Worm (Caenorhabditis elegans) whole organism, L4 larva: Measurements from ENCODE around the gene C06A12.8.

Experiments
- D1046.2 ChIP-seq: fragments of 200-800 bp; sonication (Bioruptor generic); IDR thresholded peaks from 2 replicates; pipeline ENCODE4 v1.3.6; 2022; ENCODE audit warnings: missing genetic modification characterization, missing compliant biosample characterization
- F26F4.8 ChIP-seq: fragments of 200-800 bp; sonication (Bioruptor generic); conservative IDR thresholded peaks from 2 replicates; pipeline ENCODE4 v1.3.6; 2022; ENCODE audit warnings: missing genetic modification characterization, missing compliant biosample characterization
- T20F7.1 ChIP-seq: fragments of 200-800 bp; sonication (Bioruptor generic); optimal IDR thresholded peaks from 2 replicates; lab custom pipeline; 2018; ENCODE audit warnings: mild to moderate bottlenecking, missing genetic modification characterization, missing compliant biosample characterization
- Y105C5A.15 ChIP-seq: fragments of 200-800 bp; sonication (Bioruptor generic); IDR thresholded peaks from 2 replicates; pipeline ENCODE4 v1.3.6; 2022; ENCODE audit warnings: missing genetic modification characterization, missing compliant biosample characterization
- Y5F2A.4 ChIP-seq: fragments of 200-800 bp; sonication (Bioruptor generic); optimal IDR thresholded peaks from 2 replicates; lab custom pipeline; 2018; ENCODE audit warnings: mild to moderate bottlenecking, missing genetic modification characterization, missing compliant biosample characterization
- aha-1 ChIP-seq: fragments of 150-350 bp; peaks from one replicate; lab custom pipeline; 2014; ENCODE audit warnings: missing biosample characterization, missing genetic modification characterization
- attf-4 ChIP-seq: sonication (generic microtip); optimal IDR thresholded peaks from 3 replicates; lab custom pipeline; 2017; ENCODE audit warnings: missing biosample characterization, missing genetic modification characterization
- daf-16 ChIP-seq, 3 experiments: sonication (generic microtip); optimal IDR thresholded peaks; 2 replicates each; lab custom pipeline; 2016 to 2017; ENCODE audit warnings: missing genetic modification characterization in 3 of 3, missing genetic modification reagents in 3 of 3, mild to moderate bottlenecking in 2 of 3, missing compliant biosample characterization in 2 of 3, missing biosample characterization in 1 of 3, moderate library complexity in 1 of 3
- dpl-1 ChIP-seq: fragments of 150-350 bp; optimal IDR thresholded peaks from 2 replicates; lab custom pipeline; 2014; ENCODE audit warnings: missing biosample characterization, missing genetic modification reagents, missing genetic modification characterization
- duxl-1 ChIP-seq: sonication (generic microtip); optimal IDR thresholded peaks from 2 replicates; lab custom pipeline; 2016; ENCODE audit warnings: mild to moderate bottlenecking, missing genetic modification characterization, moderate library complexity, missing compliant biosample characterization; ENCODE audit not compliant: poor library complexity
- dve-1 ChIP-seq: sonication (generic microtip); optimal IDR thresholded peaks from 2 replicates; lab custom pipeline; 2017; ENCODE audit warnings: antibody characterized with exemption, mild to moderate bottlenecking, missing genetic modification characterization, missing compliant biosample characterization; ENCODE audit not compliant: insufficient read depth
- egl-27 ChIP-seq: sonication (generic microtip); optimal IDR thresholded peaks from 3 replicates; lab custom pipeline; 2017; ENCODE audit warnings: missing biosample characterization, missing genetic modification reagents, missing genetic modification characterization
- fos-1 ChIP-seq: fragments of 150-350 bp; optimal IDR thresholded peaks from 2 replicates; lab custom pipeline; 2014; ENCODE audit warnings: missing biosample characterization, missing genetic modification characterization
- lim-7 ChIP-seq: fragments of 200-800 bp; sonication (Bioruptor generic); IDR thresholded peaks from 2 replicates; pipeline ENCODE4 v1.3.6; 2022; ENCODE audit warnings: missing genetic modification characterization, missing compliant biosample characterization
- lin-1 ChIP-seq: fragments of 200-800 bp; sonication (Bioruptor generic); IDR thresholded peaks from 2 replicates; pipeline ENCODE4 v1.3.6; 2022; ENCODE audit warnings: missing genetic modification reagents, missing genetic modification characterization, missing compliant biosample characterization
- lin-13 ChIP-seq: fragments of 150-350 bp; optimal IDR thresholded peaks from 2 replicates; lab custom pipeline; 2014; ENCODE audit warnings: missing biosample characterization, missing genetic modification reagents, missing genetic modification characterization
- lir-3 ChIP-seq: sonication (generic microtip); optimal IDR thresholded peaks from 2 replicates; lab custom pipeline; 2016; ENCODE audit warnings: mild to moderate bottlenecking, missing genetic modification characterization, missing compliant biosample characterization
- mep-1 ChIP-seq: fragments of 150-350 bp; sonication (generic microtip); optimal IDR thresholded peaks from 3 replicates; lab custom pipeline; 2014; ENCODE audit warnings: missing biosample characterization, missing genetic modification characterization
- nhr-11 ChIP-seq: fragments of 150-350 bp; optimal IDR thresholded peaks from 2 replicates; lab custom pipeline; 2014; ENCODE audit warnings: missing biosample characterization, missing genetic modification characterization
- nhr-28 ChIP-seq: fragments of 150-350 bp; optimal IDR thresholded peaks from 2 replicates; lab custom pipeline; 2014; ENCODE audit warnings: missing biosample characterization, missing genetic modification characterization
- nhr-77 ChIP-seq: fragments of 150-350 bp; optimal IDR thresholded peaks from 2 replicates; lab custom pipeline; 2014; ENCODE audit warnings: missing biosample characterization, missing genetic modification characterization
- pha-4 ChIP-seq, 2 experiments: fragments of 150-350 bp in 1 of 2; fragments of 200-800 bp in 1 of 2; sonication (Bioruptor generic) in 1 of 2; IDR thresholded peaks in 1 of 2; optimal IDR thresholded peaks in 1 of 2; 2 replicates each; pipeline versions ENCODE4 v1.3.6 to Lab custom; 2014 to 2022; ENCODE audit warnings: missing genetic modification characterization in 2 of 2, missing genetic modification reagents in 2 of 2, missing biosample characterization in 1 of 2, missing compliant biosample characterization in 1 of 2
- pqm-1 ChIP-seq: sonication (generic microtip); optimal IDR thresholded peaks from 2 replicates; lab custom pipeline; 2017; ENCODE audit warnings: missing biosample characterization, missing genetic modification characterization
- sdz-12 ChIP-seq: fragments of 200-800 bp; sonication (Bioruptor generic); optimal IDR thresholded peaks from 2 replicates; lab custom pipeline; 2018; ENCODE audit warnings: mild to moderate bottlenecking, missing genetic modification characterization, missing compliant biosample characterization
- set-16 ChIP-seq: fragments of 200-800 bp; sonication (Bioruptor generic); IDR thresholded peaks from 2 replicates; pipeline ENCODE4 v1.3.6; 2022; ENCODE audit warnings: missing genetic modification reagents, missing genetic modification characterization, missing compliant biosample characterization
- snpc-4 ChIP-seq: fragments of 150-350 bp; optimal IDR thresholded peaks from 2 replicates; lab custom pipeline; 2014; ENCODE audit warnings: missing biosample characterization, missing genetic modification characterization
- spr-3 ChIP-seq: fragments of 200-800 bp; sonication (Bioruptor generic); optimal IDR thresholded peaks from 2 replicates; lab custom pipeline; 2018; ENCODE audit warnings: mild to moderate bottlenecking, missing genetic modification characterization, missing compliant biosample characterization
- zfp-2 ChIP-seq: sonication (generic microtip); optimal IDR thresholded peaks from 2 replicates; lab custom pipeline; 2016; ENCODE audit warnings: mild to moderate bottlenecking, missing genetic modification characterization, missing compliant biosample characterization
- zip-11 ChIP-seq: fragments of 200-800 bp; sonication (Bioruptor generic); IDR thresholded peaks from 2 replicates; pipeline ENCODE4 v1.3.6; 2022; ENCODE audit warnings: missing genetic modification characterization, missing compliant biosample characterization
- ztf-11 ChIP-seq: fragments of 150-350 bp; optimal IDR thresholded peaks from 2 replicates; lab custom pipeline; 2014; ENCODE audit warnings: missing biosample characterization, missing genetic modification characterization
- ztf-7 ChIP-seq: fragments of 150-350 bp; optimal IDR thresholded peaks from 2 replicates; lab custom pipeline; 2014; ENCODE audit warnings: missing biosample characterization, missing genetic modification characterization

The C06A12.8 gene

DNA sequence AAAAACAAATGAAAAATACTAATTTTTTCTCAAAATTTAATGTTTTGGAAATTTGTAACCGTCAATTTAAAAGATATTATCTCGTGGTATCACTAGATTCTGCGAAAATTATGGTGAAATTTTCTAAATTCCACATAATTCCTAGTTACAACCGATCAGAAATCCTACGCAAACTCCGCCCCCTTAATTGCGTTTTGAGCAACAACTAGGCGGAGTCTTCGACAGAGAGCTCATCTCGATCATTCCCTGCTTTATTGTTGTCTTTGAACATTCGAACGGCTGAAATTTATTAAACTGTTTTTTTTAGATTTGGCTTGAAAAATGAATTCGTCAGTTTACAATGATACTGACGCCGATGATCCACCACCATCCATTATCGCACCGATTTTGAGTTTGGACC lies 37.7 kb upstream of the C06A12.8 start, which contains the start of gene T02D1.4 (continued):
- no peak for TF ChIP-seq T20F7.1 (GFP tag; lab: Kevin White, UChicago)

DNA sequence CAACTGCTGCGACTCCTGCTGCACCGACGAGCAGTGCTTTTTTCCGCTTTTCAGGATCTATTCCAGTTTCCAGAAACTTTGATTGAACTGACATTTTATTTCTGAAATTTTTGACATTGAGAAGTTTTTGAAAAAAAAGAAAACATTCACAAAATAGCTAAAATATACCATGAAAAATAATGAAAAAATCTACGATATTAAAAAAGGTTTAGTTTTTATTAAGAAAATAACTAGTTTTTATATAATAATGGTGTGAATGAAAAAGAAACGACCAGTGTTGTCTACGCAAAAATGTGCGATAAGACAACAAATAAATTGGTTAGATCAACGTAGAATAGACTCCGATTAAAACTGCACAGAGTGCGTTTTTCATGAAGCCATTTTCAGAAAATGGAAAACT lies 31.6 kb upstream of the C06A12.8 start, which contains the start of gene pmp-4:
Gene pmp-4, minus strand, starts transcription at position 101 of the 400 bp plus-strand sequence.
- TF ChIP-seq daf-16 (GFP tag; optimal IDR thresholded peaks at IDR 0.05; lab: Kevin White, UChicago) (no peak), daf-16 (tag; optimal IDR thresholded peaks at IDR 0.05; lab: Kevin White, UChicago) (peak; percentile 55), Y5F2A.4 (GFP tag; lab: Kevin White, UChicago) (no peak), dpl-1 (GFP tag; lab: Kevin White, UChicago) (no peak), pqm-1 (tag; lab: Kevin White, UChicago) (peak; percentile 40), attf-4 (tag; lab: Kevin White, UChicago) (no peak), nhr-28 (tag; lab: Kevin White, UChicago) (peak; percentile 34), set-16 (GFP tag; lab: Robert Waterston, UW) (no peak), nhr-11 (tag; lab: Kevin White, UChicago) (no peak)

DNA sequence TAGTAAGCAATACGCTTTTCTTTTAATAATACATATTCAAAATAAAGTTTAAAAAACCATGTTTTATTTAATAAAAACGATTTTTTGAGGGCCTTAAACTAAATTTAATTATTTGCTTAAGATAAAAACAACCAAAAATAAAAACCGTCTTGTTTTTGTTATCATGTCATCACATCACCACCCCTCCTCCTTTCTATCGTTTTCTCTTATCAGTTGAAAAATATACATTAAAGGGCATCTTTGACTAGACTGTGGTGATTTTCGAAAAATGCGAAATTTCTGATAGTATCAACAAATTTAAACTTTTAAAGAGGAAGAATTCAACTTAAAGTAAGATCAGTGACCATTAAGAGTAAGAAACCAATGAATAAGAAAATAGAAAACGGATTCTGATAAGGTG lies 31.0 kb upstream of the C06A12.8 start:
- TF ChIP-seq F26F4.8 (GFP tag; lab: Robert Waterston, UW) (no peak), snpc-4 (tag; lab: Kevin White, UChicago) (no peak), nhr-28 (tag; lab: Kevin White, UChicago) (peak; percentile 56), egl-27 (tag; lab: Kevin White, UChicago) (no peak), lim-7 (GFP tag; lab: Robert Waterston, UW) (no peak), sdz-12 (GFP tag; lab: Kevin White, UChicago) (no peak), lir-3 (tag; lab: Kevin White, UChicago) (no peak), lin-13 (GFP tag; lab: Kevin White, UChicago) (no peak), zip-11 (no peak), ztf-7 (tag; lab: Kevin White, UChicago) (peak; percentile 73), pqm-1 (tag; lab: Kevin White, UChicago) (peak; percentile 9), daf-16 (GFP tag; optimal IDR thresholded peaks at IDR 0.05; lab: Kevin White, UChicago) (no peak), daf-16 (tag; optimal IDR thresholded peaks at IDR 0.05; lab: Kevin White, UChicago) (peak; percentile 82), zfp-2 (no peak), duxl-1 (tag; lab: Kevin White, UChicago) (no peak), pha-4 (GFP tag; IDR thresholded peaks at IDR 0.05; lab: Robert Waterston, UW) (no peak), pha-4 (tag; optimal IDR thresholded peaks at IDR 0.05; lab: Kevin White, UChicago) (no peak), fos-1 (no peak), attf-4 (tag; lab: Kevin White, UChicago) (no peak), mep-1 (tag; lab: Kevin White, UChicago) (no peak), set-16 (GFP tag; lab: Robert Waterston, UW) (no peak), dve-1 (peak; percentile 55), nhr-77 (peak; percentile 60), lin-1 (GFP tag; lab: Robert Waterston, UW) (no peak)
- TF ChIP-seq, all 104 proteins: peak for 6

DNA sequence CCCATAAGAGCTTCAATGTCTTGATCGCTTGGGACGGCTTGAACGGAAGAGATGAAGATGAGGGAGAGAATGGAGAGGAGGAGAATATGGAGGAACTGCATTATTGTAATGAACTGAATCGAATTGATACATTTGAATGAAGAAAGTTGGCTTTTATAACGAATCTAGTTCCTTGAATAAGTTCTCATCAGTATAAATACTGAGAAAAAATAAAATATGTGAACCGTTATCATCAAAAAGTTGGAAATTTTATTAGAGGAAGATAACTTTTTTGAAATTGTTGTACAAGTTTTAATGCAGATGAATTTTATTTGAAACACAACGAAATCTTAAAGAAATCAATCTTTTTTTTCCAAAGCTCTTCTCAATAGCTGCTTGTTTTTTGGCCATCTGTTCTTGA lies 30.1 kb upstream of the C06A12.8 start, which contains the start of gene T02D1.7:
Gene T02D1.7, minus strand, starts transcription at position 101 of the 400 bp plus-strand sequence.
- no peak for TF ChIP-seq D1046.2 (GFP tag; lab: Robert Waterston, UW)
- TF ChIP-seq spr-3 (GFP tag; lab: Kevin White, UChicago) = no peak
- no peak for TF ChIP-seq Y105C5A.15
- no peak for TF ChIP-seq ztf-11

DNA sequence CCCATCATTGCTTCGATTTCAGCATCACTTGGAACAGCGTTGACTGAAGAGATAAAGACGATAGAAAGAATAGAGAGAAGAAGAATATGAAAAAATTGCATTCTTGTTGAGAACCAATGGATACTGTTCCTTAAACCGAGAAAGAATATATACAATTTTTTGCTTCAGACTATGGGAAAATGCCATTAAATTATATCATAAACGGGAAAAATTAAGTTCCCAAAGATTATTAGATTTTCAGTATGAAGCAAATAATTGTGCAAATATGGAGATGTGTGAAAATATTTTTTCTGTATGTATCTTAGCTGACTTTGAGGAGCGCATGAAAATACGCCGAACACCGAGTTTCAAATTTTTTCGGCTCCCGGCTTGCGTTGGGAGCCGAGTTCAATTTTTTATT lies 29.6 kb upstream of the C06A12.8 start, which contains the start of gene T02D1.9:
Gene T02D1.9, minus strand, starts transcription at position 101 of the 400 bp plus-strand sequence.
- TF ChIP-seq aha-1 (peak; percentile 26), egl-27 (tag; lab: Kevin White, UChicago) (no peak)
- TF ChIP-seq, all 104 proteins: peak for 1
